Worm (Caenorhabditis elegans) whole organism, early embryonic: Measurements from ENCODE around the gene sra-9.

Source experiments
- B0310.2 ChIP-seq: sonication (generic microtip); optimal IDR thresholded peaks from 2 replicates; lab custom pipeline; 2016; ENCODE audit warnings: mild to moderate bottlenecking, missing genetic modification characterization, missing compliant biosample characterization
- F13C5.2 ChIP-seq: sonication (generic microtip); optimal IDR thresholded peaks from 2 replicates; lab custom pipeline; 2017; ENCODE audit warnings: mild to moderate bottlenecking, missing genetic modification characterization, inconsistent platforms, missing compliant biosample characterization
- aly-1 ChIP-seq: sonication (generic microtip); optimal IDR thresholded peaks from 2 replicates; lab custom pipeline; 2016; ENCODE audit warnings: missing genetic modification characterization, missing compliant biosample characterization
- ama-1 ChIP-seq: fragments of 150-350 bp; optimal IDR thresholded peaks from 2 replicates; lab custom pipeline; 2014
- flt-1 ChIP-seq: fragments of 200-800 bp; sonication (Bioruptor generic); IDR thresholded peaks from 2 replicates; pipeline ENCODE4 v1.3.6; 2022; ENCODE audit warnings: missing genetic modification characterization, missing compliant biosample characterization
- hmbx-1 ChIP-seq: sonication (generic microtip); optimal IDR thresholded peaks from 2 replicates; lab custom pipeline; 2016; ENCODE audit warnings: mild to moderate bottlenecking, missing genetic modification characterization, missing compliant biosample characterization
- hnd-1 ChIP-seq: sonication (generic microtip); optimal IDR thresholded peaks from 2 replicates; lab custom pipeline; 2016; ENCODE audit warnings: missing genetic modification characterization, missing compliant biosample characterization
- pes-1 ChIP-seq: fragments of 200-800 bp; sonication (Bioruptor generic); IDR thresholded peaks from 2 replicates; pipeline ENCODE4 v1.3.6; 2022; ENCODE audit warnings: missing genetic modification reagents, missing genetic modification characterization, missing compliant biosample characterization
- scrt-1 ChIP-seq: fragments of 200-800 bp; sonication (Bioruptor generic); IDR thresholded peaks from 2 replicates; pipeline ENCODE4 v1.3.6; 2022; ENCODE audit warnings: missing genetic modification characterization, missing compliant biosample characterization
- tbx-37 ChIP-seq: fragments of 200-800 bp; sonication (Bioruptor generic); conservative IDR thresholded peaks from 2 replicates; pipeline ENCODE4 v1.3.6; 2022; ENCODE audit warnings: missing genetic modification reagents, missing genetic modification characterization, missing compliant biosample characterization
- tra-4 ChIP-seq: sonication (generic microtip); optimal IDR thresholded peaks from 2 replicates; lab custom pipeline; 2017; ENCODE audit warnings: missing genetic modification characterization, missing compliant biosample characterization

- TF ChIP-seq aly-1 (tag; lab: Kevin White, UChicago) = no peak
- TF ChIP-seq hnd-1 (tag; lab: Kevin White, UChicago) = no peak
- TF ChIP-seq B0310.2 = no peak
- no peak for TF ChIP-seq F13C5.2 (tag; lab: Kevin White, UChicago)
- TF ChIP-seq scrt-1 (GFP tag; lab: Robert Waterston, UW) = no peak
- no peak for TF ChIP-seq ama-1 (lab: Kevin White, UChicago)
- no peak for TF ChIP-seq tbx-37 (GFP tag; lab: Robert Waterston, UW)
- no peak for TF ChIP-seq flt-1
- TF ChIP-seq tra-4 (tag; lab: Kevin White, UChicago) = no peak
- TF ChIP-seq pes-1 (GFP tag; lab: Robert Waterston, UW) = no peak
- TF ChIP-seq hmbx-1 = no peak
Measured at ce11 chrII:9522986-9523385, 9.1 kb upstream of the sra-9 start, which contains the start of gene AH6.17.
